Worm (Caenorhabditis elegans) whole organism, early embryonic: ENCODE measurements around the gene gta-1.

Source experiments
- F13C5.2 ChIP-seq: sonication (generic microtip); optimal IDR thresholded peaks from 2 replicates; lab custom pipeline; 2017; ENCODE audit warnings: mild to moderate bottlenecking, missing genetic modification characterization, inconsistent platforms, missing compliant biosample characterization
- ama-1 ChIP-seq: fragments of 150-350 bp; optimal IDR thresholded peaks from 2 replicates; lab custom pipeline; 2014
- ceh-13 ChIP-seq: fragments of 200-800 bp; sonication (Bioruptor generic); optimal IDR thresholded peaks from 2 replicates; lab custom pipeline; 2018; ENCODE audit warnings: mild to moderate bottlenecking, missing genetic modification characterization, missing compliant biosample characterization
- ceh-36 ChIP-seq: sonication (generic microtip); optimal IDR thresholded peaks from 2 replicates; lab custom pipeline; 2016; ENCODE audit warnings: missing genetic modification characterization, inconsistent platforms, missing compliant biosample characterization
- ets-7 ChIP-seq: sonication (generic microtip); optimal IDR thresholded peaks from 2 replicates; lab custom pipeline; 2016; ENCODE audit warnings: missing genotype, missing genetic modification characterization, missing compliant biosample characterization
- flt-1 ChIP-seq: fragments of 200-800 bp; sonication (Bioruptor generic); IDR thresholded peaks from 2 replicates; pipeline ENCODE4 v1.3.6; 2022; ENCODE audit warnings: missing genetic modification characterization, missing compliant biosample characterization
- hmbx-1 ChIP-seq: sonication (generic microtip); optimal IDR thresholded peaks from 2 replicates; lab custom pipeline; 2016; ENCODE audit warnings: mild to moderate bottlenecking, missing genetic modification characterization, missing compliant biosample characterization
- hnd-1 ChIP-seq: sonication (generic microtip); optimal IDR thresholded peaks from 2 replicates; lab custom pipeline; 2016; ENCODE audit warnings: missing genetic modification characterization, missing compliant biosample characterization
- pes-1 ChIP-seq: fragments of 200-800 bp; sonication (Bioruptor generic); IDR thresholded peaks from 2 replicates; pipeline ENCODE4 v1.3.6; 2022; ENCODE audit warnings: missing genetic modification reagents, missing genetic modification characterization, missing compliant biosample characterization
- scrt-1 ChIP-seq: fragments of 200-800 bp; sonication (Bioruptor generic); IDR thresholded peaks from 2 replicates; pipeline ENCODE4 v1.3.6; 2022; ENCODE audit warnings: missing genetic modification characterization, missing compliant biosample characterization
- sea-1 ChIP-seq: fragments of 200-800 bp; sonication (Bioruptor generic); conservative IDR thresholded peaks from 2 replicates; pipeline ENCODE4 v1.3.6; 2022; ENCODE audit warnings: missing genetic modification characterization, missing compliant biosample characterization
- tbx-37 ChIP-seq: fragments of 200-800 bp; sonication (Bioruptor generic); conservative IDR thresholded peaks from 2 replicates; pipeline ENCODE4 v1.3.6; 2022; ENCODE audit warnings: missing genetic modification reagents, missing genetic modification characterization, missing compliant biosample characterization
- tra-4 ChIP-seq: sonication (generic microtip); optimal IDR thresholded peaks from 2 replicates; lab custom pipeline; 2017; ENCODE audit warnings: missing genetic modification characterization, missing compliant biosample characterization

- no peak for TF ChIP-seq ama-1 (lab: Kevin White, UChicago)
- no peak for TF ChIP-seq hnd-1 (tag; lab: Kevin White, UChicago)
- no peak for TF ChIP-seq scrt-1
- TF ChIP-seq pes-1 (GFP tag; lab: Robert Waterston, UW), result no peak
- TF ChIP-seq ets-7 (tag; lab: Kevin White, UChicago), result no peak
- no peak for TF ChIP-seq ceh-13 (GFP tag; lab: Kevin White, UChicago)
- TF ChIP-seq hmbx-1 (tag; lab: Kevin White, UChicago), result no peak
- TF ChIP-seq tbx-37 (GFP tag; lab: Robert Waterston, UW), result no peak
- no peak for TF ChIP-seq tra-4 (tag; lab: Kevin White, UChicago)
- no peak for TF ChIP-seq sea-1 (GFP tag; lab: Robert Waterston, UW)
- TF ChIP-seq ceh-36 (tag; lab: Kevin White, UChicago), result no peak
- no peak for TF ChIP-seq flt-1 (GFP tag; lab: Robert Waterston, UW)
- no peak for TF ChIP-seq F13C5.2 (tag; lab: Kevin White, UChicago)
Measured at ce11 chrIV:10223723-10224122, 43.3 kb downstream of the gta-1 start, which contains the start of gene nas-12.
